Fruit fly (Drosophila melanogaster) whole organism, wandering third instar larva: ENCODE data around the gene Hsp27.

ENCODE experiments used
- Abd-B ChIP-seq: fragments of >200 bp; optimal IDR thresholded peaks from 2 replicates; lab custom pipeline; 2017; ENCODE audit warnings: missing biosample characterization, missing genetic modification characterization
- CG32264 ChIP-seq: fragments of 200-800 bp; sonication (Bioruptor generic); optimal IDR thresholded peaks from 2 replicates; lab custom pipeline; 2016; ENCODE audit warnings: missing biosample characterization, missing genetic modification characterization
- CG9705 ChIP-seq: fragments of 200-800 bp; sonication (Bioruptor generic); optimal IDR thresholded peaks from 2 replicates; lab custom pipeline; 2018; ENCODE audit warnings: missing biosample characterization, mild to moderate bottlenecking, missing genetic modification characterization
- CrebA ChIP-seq: fragments of 200-800 bp; sonication (Bioruptor generic); optimal IDR thresholded peaks from 2 replicates; lab custom pipeline; 2016; ENCODE audit warnings: missing biosample characterization, mild to moderate bottlenecking, missing genetic modification characterization, borderline replicate concordance
- Dfd ChIP-seq: fragments of >200 bp; optimal IDR thresholded peaks from 2 replicates; lab custom pipeline; 2017; ENCODE audit warnings: missing biosample characterization, missing genetic modification characterization
- Dif ChIP-seq: fragments of 200-275, 200-300 bp; sonication (Bioruptor generic); optimal IDR thresholded peaks from 2 replicates; lab custom pipeline; 2018; ENCODE audit warnings: missing biosample characterization, missing genetic modification characterization; ENCODE audit not compliant: partially characterized antibody
- GATAd ChIP-seq: sonication (Bioruptor generic); optimal IDR thresholded peaks from 2 replicates; lab custom pipeline; 2016; ENCODE audit warnings: missing biosample characterization, missing genetic modification characterization
- HLH106 ChIP-seq: fragments of 200-800 bp; optimal IDR thresholded peaks from 3 replicates; lab custom pipeline; 2019; ENCODE audit warnings: missing biosample characterization, mild to moderate bottlenecking, missing genetic modification characterization, moderate library complexity
- Hnf4 ChIP-seq: fragments of 200-800 bp; sonication (Bioruptor generic); optimal IDR thresholded peaks from 2 replicates; lab custom pipeline; 2016; ENCODE audit warnings: missing biosample characterization, mild to moderate bottlenecking, missing genetic modification characterization
- Hr78 ChIP-seq: fragments of >200 bp; optimal IDR thresholded peaks from 2 replicates; lab custom pipeline; 2017; ENCODE audit warnings: missing biosample characterization, missing genetic modification characterization
- Hr83 ChIP-seq: fragments of 200-300 bp; sonication (Bioruptor generic); optimal IDR thresholded peaks from 2 replicates; lab custom pipeline; 2016; ENCODE audit warnings: missing biosample characterization, mild to moderate bottlenecking, missing genetic modification characterization, moderate library complexity; ENCODE audit not compliant: poor library complexity, severe bottlenecking
- Jra ChIP-seq: sonication (Bioruptor generic); optimal IDR thresholded peaks from 2 replicates; lab custom pipeline; 2016; ENCODE audit warnings: missing biosample characterization, missing genetic modification characterization
- Mio ChIP-seq: sonication (Bioruptor generic); optimal IDR thresholded peaks from 2 replicates; lab custom pipeline; 2016; ENCODE audit warnings: missing biosample characterization, missing genetic modification characterization
- Myc ChIP-seq: fragments of >200 bp; optimal IDR thresholded peaks from 2 replicates; lab custom pipeline; 2017
- N ChIP-seq: fragments of >200 bp; optimal IDR thresholded peaks from 2 replicates; lab custom pipeline; 2018; ENCODE audit warnings: missing biosample characterization, missing external identifiers, missing genetic modification characterization
- OdsH ChIP-seq: fragments of 200-800 bp; sonication (Bioruptor generic); optimal IDR thresholded peaks from 2 replicates; lab custom pipeline; 2016; ENCODE audit warnings: missing biosample characterization, mild to moderate bottlenecking, missing genetic modification characterization
- Rel ChIP-seq, 2 experiments: fragments of 200-800 bp; sonication (Bioruptor generic) in 1 of 2; optimal IDR thresholded peaks; 2 replicates in 1 of 2; 3 replicates in 1 of 2; lab custom pipeline; 2016 to 2019; ENCODE audit warnings: mild to moderate bottlenecking in 2 of 2, missing biosample characterization in 2 of 2, missing genetic modification characterization in 2 of 2, moderate library complexity in 1 of 2
- Sp1 ChIP-seq: fragments of 200-800 bp; sonication (Bioruptor generic); optimal IDR thresholded peaks from 3 replicates; lab custom pipeline; 2019; ENCODE audit warnings: missing biosample characterization, mild to moderate bottlenecking, missing genetic modification characterization, moderate library complexity
- Vsx2 ChIP-seq: fragments of 200-300, 225-300 bp; sonication (Bioruptor generic); optimal IDR thresholded peaks from 2 replicates; lab custom pipeline; 2018; ENCODE audit warnings: missing biosample characterization, missing genetic modification characterization; ENCODE audit not compliant: partially characterized antibody
- br ChIP-seq: fragments of 200-800 bp; sonication (Bioruptor generic); optimal IDR thresholded peaks from 2 replicates; lab custom pipeline; 2016; ENCODE audit warnings: missing biosample characterization, missing genetic modification characterization
- brk ChIP-seq: fragments of 200-800 bp; sonication (Bioruptor generic); optimal IDR thresholded peaks from 2 replicates; lab custom pipeline; 2016; ENCODE audit warnings: missing biosample characterization, mild to moderate bottlenecking, missing genetic modification characterization
- dl ChIP-seq, 2 experiments: fragments of 175-275, 200-275 bp in 1 of 2; fragments of 200-275 bp in 1 of 2; sonication (Bioruptor generic); optimal IDR thresholded peaks; lab custom pipeline; 2018; ENCODE audit warnings: mild to moderate bottlenecking in 2 of 2, missing biosample characterization in 2 of 2, missing genetic modification characterization in 2 of 2, moderate library complexity in 2 of 2; ENCODE audit not compliant: partially characterized antibody in 2 of 2, insufficient read depth in 1 of 2
- dmrt93B ChIP-seq: fragments of 200-800 bp; sonication (Bioruptor generic); optimal IDR thresholded peaks from 2 replicates; lab custom pipeline; 2018; ENCODE audit warnings: missing biosample characterization, mild to moderate bottlenecking, missing genetic modification characterization
- dsf ChIP-seq: sonication (Bioruptor generic); optimal IDR thresholded peaks from 2 replicates; lab custom pipeline; 2016; ENCODE audit warnings: missing biosample characterization, missing genetic modification characterization, borderline replicate concordance
- ey ChIP-seq: fragments of 200-800 bp; sonication (Bioruptor generic); optimal IDR thresholded peaks from 2 replicates; lab custom pipeline; 2016; ENCODE audit warnings: missing biosample characterization, missing genetic modification characterization
- foxo ChIP-seq, 2 experiments: fragments of 200-800 bp; sonication (Bioruptor generic); optimal IDR thresholded peaks; 2 replicates in 1 of 2; 3 replicates in 1 of 2; lab custom pipeline; 2016 to 2017; ENCODE audit warnings: missing biosample characterization in 2 of 2, missing genetic modification characterization in 2 of 2
- fru ChIP-seq: fragments of 200-800 bp; sonication (Bioruptor generic); optimal IDR thresholded peaks from 3 replicates; lab custom pipeline; 2016; ENCODE audit warnings: missing biosample characterization, mild to moderate bottlenecking, missing genetic modification characterization
- h ChIP-seq: fragments of 200-800 bp; sonication (Bioruptor generic); optimal IDR thresholded peaks from 3 replicates; lab custom pipeline; 2016; ENCODE audit warnings: missing biosample characterization, mild to moderate bottlenecking, missing genetic modification characterization
- jim ChIP-seq: fragments of 175-275, 200-325 bp; sonication (Bioruptor generic); optimal IDR thresholded peaks from 2 replicates; lab custom pipeline; 2016; ENCODE audit warnings: missing biosample characterization, mild to moderate bottlenecking, missing genetic modification characterization
- lola ChIP-seq: fragments of >200 bp; optimal IDR thresholded peaks from 2 replicates; lab custom pipeline; 2017; ENCODE audit warnings: missing biosample characterization, missing genetic modification characterization
- pan ChIP-seq: fragments of >200 bp; optimal IDR thresholded peaks from 2 replicates; lab custom pipeline; 2017
- psq ChIP-seq: fragments of 200-800 bp; sonication (Bioruptor generic); optimal IDR thresholded peaks from 3 replicates; lab custom pipeline; 2017; ENCODE audit warnings: missing biosample characterization, mild to moderate bottlenecking, missing genetic modification characterization, moderate library complexity
- rgr ChIP-seq: fragments of 200-800 bp; sonication (Bioruptor generic); optimal IDR thresholded peaks from 3 replicates; lab custom pipeline; 2016; ENCODE audit warnings: missing biosample characterization, mild to moderate bottlenecking, missing genetic modification characterization
- sage ChIP-seq: fragments of 200-800 bp; sonication (Bioruptor generic); optimal IDR thresholded peaks from 2 replicates; lab custom pipeline; 2016; ENCODE audit warnings: missing biosample characterization, mild to moderate bottlenecking, missing genetic modification characterization
- sv ChIP-seq: fragments of 200-800 bp; sonication (Bioruptor generic); optimal IDR thresholded peaks from 3 replicates; lab custom pipeline; 2016; ENCODE audit warnings: missing biosample characterization, missing genetic modification characterization
- tai ChIP-seq: sonication (Bioruptor generic); optimal IDR thresholded peaks from 2 replicates; lab custom pipeline; 2016; ENCODE audit warnings: missing biosample characterization, missing genetic modification characterization
- usp ChIP-seq: fragments of >200 bp; optimal IDR thresholded peaks from 2 replicates; lab custom pipeline; 2017; ENCODE audit warnings: missing biosample characterization, missing genetic modification characterization
- woc ChIP-seq: sonication (Bioruptor generic); optimal IDR thresholded peaks from 2 replicates; lab custom pipeline; 2016; ENCODE audit warnings: missing biosample characterization, mild to moderate bottlenecking, missing genetic modification characterization

Hsp27 gene

DNA sequence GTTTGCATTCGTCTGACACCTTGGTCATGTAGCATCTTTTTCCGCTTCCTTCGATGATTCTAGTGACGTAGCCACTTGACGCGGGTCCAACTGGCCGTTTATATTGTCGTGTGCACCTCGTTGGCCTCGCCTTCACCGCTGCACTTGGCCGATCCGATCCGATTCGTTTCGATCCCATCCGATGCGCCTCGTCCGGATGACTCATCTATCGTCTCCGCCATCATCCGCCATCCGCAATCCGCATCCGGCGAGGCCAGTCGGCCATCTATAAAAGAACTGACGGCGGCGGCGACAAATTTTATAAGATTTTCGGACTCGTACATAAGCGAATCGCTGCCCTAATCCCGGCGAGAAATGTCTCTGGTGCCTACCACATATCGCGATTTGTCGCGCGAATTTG lies 8.7 kb upstream of the Hsp27 start, which contains the start of gene CG4461:
CG4461 (plus strand) TSS at position 301 of the 400 bp plus-strand sequence.
- no peak for TF ChIP-seq Dif (GFP tag; lab: Kevin White, UChicago)
- no peak for TF ChIP-seq woc
- no peak for TF ChIP-seq Vsx2 (GFP tag; lab: Kevin White, UChicago)
- TF ChIP-seq jim (GFP tag; lab: Kevin White, UChicago) = no peak
- TF ChIP-seq Jra (GFP tag; lab: Kevin White, UChicago) = no peak
- TF ChIP-seq CrebA (GFP tag; lab: Kevin White, UChicago) = no peak
- no peak for TF ChIP-seq Dfd (GFP tag; lab: Kevin White, UChicago)
- no peak for TF ChIP-seq sage (GFP tag; lab: Kevin White, UChicago)
- TF ChIP-seq OdsH (GFP tag; lab: Kevin White, UChicago) = no peak
- no peak for TF ChIP-seq usp (GFP tag; lab: Kevin White, UChicago)

DNA sequence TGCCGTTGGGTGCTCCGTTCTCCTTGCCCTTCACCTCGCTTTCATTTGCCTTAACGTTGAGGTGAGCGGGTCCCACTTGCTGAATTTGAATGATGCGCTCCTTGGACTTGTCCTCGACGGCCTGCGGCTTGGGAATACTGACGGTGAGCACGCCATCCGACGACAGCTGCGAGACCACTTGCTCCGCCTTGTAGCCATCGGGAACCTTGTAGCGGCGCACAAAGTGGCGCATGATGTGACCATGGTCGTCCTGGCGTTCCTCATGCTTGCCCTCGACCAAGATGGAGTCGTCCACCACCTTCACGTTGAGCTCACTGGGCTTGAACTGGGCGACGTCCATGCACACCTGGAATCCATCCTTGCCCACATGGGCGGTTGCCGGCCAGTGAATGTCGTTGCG lies 7.3 kb upstream of the Hsp27 start:
- TF ChIP-seq CG32264 = no peak
- no peak for TF ChIP-seq brk (GFP tag; lab: Kevin White, UChicago)
- no peak for TF ChIP-seq CrebA (GFP tag; lab: Kevin White, UChicago)
- TF ChIP-seq lola = no peak
- no peak for TF ChIP-seq Hr83 (GFP tag; lab: Kevin White, UChicago)
- no peak for TF ChIP-seq psq (GFP tag; lab: Kevin White, UChicago)
- no peak for TF ChIP-seq br

DNA sequence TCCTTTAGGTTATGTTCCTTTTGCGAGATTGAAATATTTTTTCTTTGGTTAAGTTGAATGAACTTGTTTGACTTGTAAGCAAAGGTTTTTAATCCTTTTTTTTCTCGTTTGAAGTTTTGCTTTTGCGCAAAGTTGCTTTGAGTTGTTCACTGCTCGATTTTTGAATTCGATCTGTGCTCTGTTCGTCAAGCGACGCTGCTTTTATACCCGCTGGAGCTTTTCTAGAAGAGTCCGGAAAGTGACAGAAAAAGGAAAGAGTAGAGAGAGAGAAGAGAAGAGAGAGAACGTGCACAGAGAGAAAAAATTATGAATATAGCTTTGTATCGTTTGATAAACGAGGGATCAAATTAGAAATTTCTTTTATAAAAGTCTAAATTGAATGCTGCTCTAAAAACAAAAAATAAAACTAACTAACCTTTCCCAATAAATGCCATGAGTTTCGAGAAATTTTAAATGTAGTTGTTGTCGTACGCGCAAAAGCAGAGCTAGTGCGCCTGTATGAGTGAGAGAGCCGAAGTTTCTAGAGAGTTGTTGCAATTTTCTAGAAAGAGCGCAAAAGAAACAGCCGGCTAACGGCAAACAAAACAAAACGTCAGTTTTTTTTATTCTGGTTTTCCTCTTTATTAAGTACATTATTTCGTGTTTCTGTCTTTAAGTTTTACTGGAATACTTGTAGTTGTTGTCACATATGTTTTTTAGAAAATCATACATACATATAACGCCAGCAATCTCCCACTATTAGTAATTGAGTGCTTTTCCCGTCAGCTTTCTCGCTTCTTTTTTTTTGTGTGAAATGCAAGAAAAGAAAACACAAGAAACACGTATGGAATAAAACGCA lies 6.4 kb upstream of the Hsp27 start, which contains the start of gene Hsp26:
Hsp26 (minus strand) TSS at position 230 of the 838 bp plus-strand sequence.
- TF ChIP-seq Sp1 (GFP tag; lab: Kevin White, UChicago) (peak; percentile 89), dmrt93B (GFP tag; lab: Kevin White, UChicago) (peak; percentile 60), ey (GFP tag; lab: Kevin White, UChicago) (peak; percentile 96), CG32264 (peak; percentile 86), h (GFP tag; lab: Kevin White, UChicago) (peak; percentile 97), dl (GFP tag; optimal IDR thresholded peaks at IDR 0.05; lab: Kevin White, UChicago; ENCODE audit: insufficient read depth in 1 of 2, partially characterized antibody in 2 of 2) (peak; percentile 23 to 25), jim (GFP tag; lab: Kevin White, UChicago) (peak; percentile 79), lola (no peak), usp (GFP tag; lab: Kevin White, UChicago) (no peak), HLH106 (tag; lab: Kevin White, UChicago) (peak; percentile 84), N (GFP tag; lab: Kevin White, UChicago) (no peak), pan (lab: Kevin White, UChicago) (no peak), tai (GFP tag; lab: Kevin White, UChicago) (no peak), Hnf4 (GFP tag; lab: Kevin White, UChicago) (peak; percentile 93), Rel (GFP tag; optimal IDR thresholded peaks at IDR 0.05; lab: Kevin White, UChicago) (peak; percentile 0), Rel (tag; optimal IDR thresholded peaks at IDR 0.05; lab: Kevin White, UChicago) (peak; percentile 52), sv (peak; percentile 75), Dfd (GFP tag; lab: Kevin White, UChicago) (no peak), OdsH (GFP tag; lab: Kevin White, UChicago) (peak; percentile 96), GATAd (no peak), woc (peak; percentile 92), Abd-B (GFP tag; lab: Kevin White, UChicago) (no peak), Jra (GFP tag; lab: Kevin White, UChicago) (peak; percentile 87), foxo (GFP tag; optimal IDR thresholded peaks at IDR 0.05; lab: Kevin White, UChicago) (peak; percentile 52 to 94), Myc (lab: Kevin White, UChicago) (no peak), dsf (GFP tag; lab: Kevin White, UChicago) (peak; percentile 59), Dif (GFP tag; lab: Kevin White, UChicago) (peak; percentile 66), Hr83 (GFP tag; lab: Kevin White, UChicago) (peak; percentile 6), br (peak; percentile 95), brk (GFP tag; lab: Kevin White, UChicago) (peak; percentile 97), CrebA (GFP tag; lab: Kevin White, UChicago) (no peak), CG9705 (GFP tag; lab: Kevin White, UChicago) (no peak), Hr78 (GFP tag; lab: Kevin White, UChicago) (no peak), psq (GFP tag; lab: Kevin White, UChicago) (peak; percentile 94), Mio (GFP tag; lab: Kevin White, UChicago) (peak; percentile 30), sage (GFP tag; lab: Kevin White, UChicago) (peak; percentile 89), fru (GFP tag; lab: Kevin White, UChicago) (peak; percentile 95), rgr (peak; percentile 96), Vsx2 (GFP tag; lab: Kevin White, UChicago) (peak; percentile 67)
